Worm (Caenorhabditis elegans): Measurements from ENCODE around the gene rps-8.
A peak's percentile ranks its signal among the peaks of the same experiment; 100 is the strongest.

rps-8 gene

ce11 chrIV:7313962-7314361, 302 bp upstream of the rps-8 start (continued):
- TF ChIP-seq rbr-2 (tag; optimal IDR thresholded peaks at IDR 0.05) (peak; percentile 42), vab-7 (GFP tag; IDR thresholded peaks at IDR 0.05) (no peak), duxl-1 (tag; optimal IDR thresholded peaks at IDR 0.05; ENCODE audit: poor library complexity) (no peak), Y5F2A.4 (GFP tag; optimal IDR thresholded peaks at IDR 0.05) (no peak), gei-8 (GFP tag; optimal IDR thresholded peaks at IDR 0.05) (no peak), nhr-25 (tag; optimal IDR thresholded peaks at IDR 0.05; ENCODE audit: borderline replicate concordance, insufficient read depth) (peak; percentile 29), ces-1 (GFP tag; optimal IDR thresholded peaks at IDR 0.05) (no peak), dmd-6 (GFP tag; IDR thresholded peaks at IDR 0.05) (peak; percentile 41), ZK337.2 (GFP tag; IDR thresholded peaks at IDR 0.05) (no peak), nhr-102 (tag; optimal IDR thresholded peaks at IDR 0.05) (no peak), nhr-48 (tag; optimal IDR thresholded peaks at IDR 0.05) (no peak), Y75B8A.6 (GFP tag; IDR thresholded peaks at IDR 0.05) (no peak), daf-8 (GFP tag; IDR thresholded peaks at IDR 0.05) (no peak), T26A8.4 (GFP tag; IDR thresholded peaks at IDR 0.05) (peak; percentile 20; the same call in 1 of the 2 replicates), ceh-20 (GFP tag; IDR thresholded peaks at IDR 0.05) (no peak), unc-62 (GFP tag; optimal IDR thresholded peaks at IDR 0.05 in 1 of 2) (no peak), unc-62 (tag; optimal IDR thresholded peaks at IDR 0.05) (no peak), cey-2 (tag; optimal IDR thresholded peaks at IDR 0.05; ENCODE audit: borderline replicate concordance, insufficient read depth) (no peak), hmg-1.1 (GFP tag; IDR thresholded peaks at IDR 0.05) (peak; percentile 58), dve-1 (tag; optimal IDR thresholded peaks at IDR 0.05; ENCODE audit: insufficient read depth) (peak; percentile 82), hlh-30 (tag; optimal IDR thresholded peaks at IDR 0.05; ENCODE audit: insufficient read depth) (peak; percentile 87), daf-19 (GFP tag; conservative IDR thresholded peaks at IDR 0.05) (no peak), daf-16 (GFP tag; optimal IDR thresholded peaks at IDR 0.05) (peak in 1 of 2 experiments; percentile 29), daf-16 (tag; optimal IDR thresholded peaks at IDR 0.05) (peak; percentile 80), nhr-6 (tag; optimal IDR thresholded peaks at IDR 0.05) (peak; percentile 64), saeg-2 (GFP tag; IDR thresholded peaks at IDR 0.05) (no peak), ceh-62 (tag; optimal IDR thresholded peaks at IDR 0.05) (no peak), nhr-10 (tag; optimal IDR thresholded peaks at IDR 0.05) (no peak), lin-1 (GFP tag; IDR thresholded peaks at IDR 0.05) (no peak), dmd-8 (GFP tag; IDR thresholded peaks at IDR 0.05) (no peak), ZK546.5 (tag; optimal IDR thresholded peaks at IDR 0.05) (no peak), nhr-28 (tag; optimal IDR thresholded peaks at IDR 0.05) (peak; percentile 35), jun-1 (tag; optimal IDR thresholded peaks at IDR 0.05) (no peak), lsy-2 (tag; optimal IDR thresholded peaks at IDR 0.05) (peak in 1 of 2 experiments; percentile 79), zfp-2 (tag; optimal IDR thresholded peaks at IDR 0.05) (no peak), mxl-2 (GFP tag; conservative IDR thresholded peaks at IDR 0.05) (no peak), mes-2 (tag; optimal IDR thresholded peaks at IDR 0.05; ENCODE audit: poor library complexity, severe bottlenecking) (peak; percentile 77), zip-11 (GFP tag; IDR thresholded peaks at IDR 0.05) (no peak), php-3 (GFP tag; IDR thresholded peaks at IDR 0.05) (no peak), hif-1 (tag; optimal IDR thresholded peaks at IDR 0.05) (no peak), zip-2 (tag; optimal IDR thresholded peaks at IDR 0.05) (no peak), spr-1 (tag; optimal IDR thresholded peaks at IDR 0.05) (no peak)

Measured in whole organism, L4 larva.